Worm (Caenorhabditis elegans) whole organism, L3 larva: ENCODE measurements around the gene D2063.1.
A peak's percentile ranks its signal among the peaks of the same experiment; 100 is the strongest.

Experiments used
- R02D3.7 ChIP-seq: fragments of 150-350 bp; optimal IDR thresholded peaks from 2 replicates; lab custom pipeline; 2014; ENCODE audit warnings: missing biosample characterization, missing genetic modification characterization
- ZK546.5 ChIP-seq: sonication (generic microtip); optimal IDR thresholded peaks from 2 replicates; lab custom pipeline; 2017; ENCODE audit warnings: missing biosample characterization, missing genetic modification characterization
- aly-2 ChIP-seq: fragments of 150-350 bp; optimal IDR thresholded peaks from 2 replicates; lab custom pipeline; 2014; ENCODE audit warnings: missing biosample characterization, missing genetic modification characterization
- ama-1 ChIP-seq: fragments of 150-350 bp; optimal IDR thresholded peaks from 2 replicates; lab custom pipeline; 2018
- ceh-16 ChIP-seq: sonication (generic microtip); optimal IDR thresholded peaks from 2 replicates; lab custom pipeline; 2017; ENCODE audit warnings: missing biosample characterization, missing genetic modification characterization
- ceh-28 ChIP-seq: fragments of 150-350 bp; optimal IDR thresholded peaks from 2 replicates; lab custom pipeline; 2014; ENCODE audit warnings: missing biosample characterization, missing genetic modification reagents, missing genetic modification characterization
- ceh-9 ChIP-seq: sonication (generic microtip); optimal IDR thresholded peaks from 2 replicates; lab custom pipeline; 2018; ENCODE audit warnings: missing biosample characterization, missing genetic modification characterization
- daf-12 ChIP-seq: fragments of 150-350 bp; optimal IDR thresholded peaks from 2 replicates; lab custom pipeline; 2014; ENCODE audit warnings: missing biosample characterization, missing genetic modification reagents, missing genetic modification characterization
- egl-27 ChIP-seq: sonication (generic microtip); optimal IDR thresholded peaks from 4 replicates; lab custom pipeline; 2017; ENCODE audit warnings: missing biosample characterization, missing genetic modification reagents, missing genetic modification characterization
- elt-1 ChIP-seq: fragments of 150-350 bp; optimal IDR thresholded peaks from 2 replicates; lab custom pipeline; 2014; ENCODE audit warnings: missing biosample characterization, missing genetic modification characterization
- elt-2 ChIP-seq: sonication (generic microtip); optimal IDR thresholded peaks from 2 replicates; lab custom pipeline; 2016; ENCODE audit warnings: missing genetic modification reagents, mild to moderate bottlenecking, missing genetic modification characterization, missing compliant biosample characterization
- elt-3 ChIP-seq, 3 experiments: fragments of 150-350 bp in 1 of 3; sonication (generic microtip) in 2 of 3; optimal IDR thresholded peaks; 2 replicates in 2 of 3; 4 replicates in 1 of 3; lab custom pipeline; 2014 to 2017; ENCODE audit warnings: missing biosample characterization in 3 of 3, missing genetic modification characterization in 3 of 3
- eor-1 ChIP-seq, 2 experiments: fragments of 150-350 bp; optimal IDR thresholded peaks; 2 replicates each; lab custom pipeline; 2014 to 2018; ENCODE audit warnings: missing biosample characterization in 2 of 2, missing genetic modification characterization in 2 of 2
- fkh-10 ChIP-seq: sonication (generic microtip); optimal IDR thresholded peaks from 2 replicates; lab custom pipeline; 2017; ENCODE audit warnings: missing biosample characterization, missing genetic modification reagents, missing genetic modification characterization
- fkh-2 ChIP-seq: fragments of 150-350 bp; optimal IDR thresholded peaks from 2 replicates; lab custom pipeline; 2014; ENCODE audit warnings: missing biosample characterization, missing genetic modification reagents, missing genetic modification characterization
- fos-1 ChIP-seq: fragments of 150-350 bp; optimal IDR thresholded peaks from 2 replicates; lab custom pipeline; 2014; ENCODE audit warnings: missing biosample characterization, missing genetic modification characterization
- hmg-11 ChIP-seq: sonication (generic microtip); optimal IDR thresholded peaks from 2 replicates; lab custom pipeline; 2016; ENCODE audit warnings: missing genetic modification characterization, missing compliant biosample characterization
- jun-1 ChIP-seq: fragments of 150-350 bp; optimal IDR thresholded peaks from 2 replicates; lab custom pipeline; 2014; ENCODE audit warnings: missing biosample characterization, missing genetic modification reagents, missing genetic modification characterization
- lin-15B ChIP-seq: fragments of 150-350 bp; optimal IDR thresholded peaks from 2 replicates; lab custom pipeline; 2014; ENCODE audit warnings: missing biosample characterization, missing genetic modification characterization
- lin-39 ChIP-seq: fragments of 150-350 bp; optimal IDR thresholded peaks from 2 replicates; lab custom pipeline; 2018; ENCODE audit warnings: missing biosample characterization, missing genetic modification reagents, missing genetic modification characterization
- mdl-1 ChIP-seq: fragments of 150-350 bp; optimal IDR thresholded peaks from 2 replicates; lab custom pipeline; 2014; ENCODE audit warnings: missing biosample characterization, missing genetic modification characterization
- mml-1 ChIP-seq: fragments of 150-350 bp; sonication (generic microtip); optimal IDR thresholded peaks from 3 replicates; lab custom pipeline; 2014; ENCODE audit warnings: missing biosample characterization, missing genetic modification characterization
- nfya-1 ChIP-seq: sonication (generic microtip); optimal IDR thresholded peaks from 2 replicates; lab custom pipeline; 2017; ENCODE audit warnings: missing genetic modification characterization, mild to moderate bottlenecking, missing compliant biosample characterization, antibody characterized with exemption, moderate library complexity; ENCODE audit not compliant: insufficient read depth
- nhr-11 ChIP-seq: fragments of 150-350 bp; optimal IDR thresholded peaks from 2 replicates; lab custom pipeline; 2014; ENCODE audit warnings: missing biosample characterization, missing genetic modification characterization
- nhr-12 ChIP-seq: fragments of 150-350 bp; optimal IDR thresholded peaks from 2 replicates; lab custom pipeline; 2014; ENCODE audit warnings: missing biosample characterization, missing genetic modification characterization
- nhr-23 ChIP-seq: fragments of 150-350 bp; optimal IDR thresholded peaks from 2 replicates; lab custom pipeline; 2014; ENCODE audit warnings: missing biosample characterization, missing genetic modification reagents, missing genetic modification characterization
- nhr-237 ChIP-seq: fragments of 150-350 bp; optimal IDR thresholded peaks from 2 replicates; lab custom pipeline; 2014; ENCODE audit warnings: missing biosample characterization, missing genetic modification characterization
- nhr-25 ChIP-seq: sonication (generic microtip); optimal IDR thresholded peaks from 2 replicates; lab custom pipeline; 2017; ENCODE audit warnings: missing biosample characterization, missing genetic modification characterization
- nhr-28 ChIP-seq: fragments of 150-350 bp; optimal IDR thresholded peaks from 2 replicates; lab custom pipeline; 2014; ENCODE audit warnings: missing biosample characterization, missing genetic modification characterization
- nhr-43 ChIP-seq: sonication (generic microtip); optimal IDR thresholded peaks from 2 replicates; lab custom pipeline; 2016; ENCODE audit warnings: mild to moderate bottlenecking, missing genetic modification characterization, missing compliant biosample characterization; ENCODE audit not compliant: poor library complexity, severe bottlenecking
- nhr-67 ChIP-seq: fragments of 150-350 bp; optimal IDR thresholded peaks from 2 replicates; lab custom pipeline; 2014; ENCODE audit warnings: missing biosample characterization, missing genetic modification characterization
- nhr-77 ChIP-seq: fragments of 150-350 bp; optimal IDR thresholded peaks from 2 replicates; lab custom pipeline; 2014; ENCODE audit warnings: missing biosample characterization, missing genetic modification characterization
- pha-4 ChIP-seq: fragments of 150-350 bp; optimal IDR thresholded peaks from 2 replicates; lab custom pipeline; 2014; ENCODE audit warnings: missing biosample characterization, missing genetic modification reagents, missing genetic modification characterization
- pqm-1 ChIP-seq: fragments of 150-350 bp; optimal IDR thresholded peaks from 2 replicates; lab custom pipeline; 2017; ENCODE audit warnings: missing biosample characterization, missing genetic modification characterization, inconsistent platforms
- sea-2 ChIP-seq: fragments of 150-350 bp; sonication (generic microtip); optimal IDR thresholded peaks from 4 replicates; lab custom pipeline; 2014; ENCODE audit warnings: missing biosample characterization, missing genetic modification reagents, missing genetic modification characterization
- skn-1 ChIP-seq: fragments of 150-350 bp; optimal IDR thresholded peaks from 2 replicates; lab custom pipeline; 2014; ENCODE audit warnings: missing biosample characterization, missing genetic modification characterization
- snpc-4 ChIP-seq: fragments of 150-350 bp; optimal IDR thresholded peaks from 2 replicates; lab custom pipeline; 2014; ENCODE audit warnings: missing biosample characterization, missing genetic modification characterization
- tbx-2 ChIP-seq: sonication (generic microtip); optimal IDR thresholded peaks from 2 replicates; lab custom pipeline; 2016; ENCODE audit warnings: mild to moderate bottlenecking, missing genetic modification characterization, missing compliant biosample characterization
- unc-39 ChIP-seq: sonication (generic microtip); optimal IDR thresholded peaks from 4 replicates; lab custom pipeline; 2017; ENCODE audit warnings: missing biosample characterization, missing genetic modification characterization
- zag-1 ChIP-seq: fragments of 150-350 bp; optimal IDR thresholded peaks from 2 replicates; lab custom pipeline; 2014; ENCODE audit warnings: missing biosample characterization, missing genetic modification characterization
- ztf-11 ChIP-seq: fragments of 150-350 bp; optimal IDR thresholded peaks from 2 replicates; lab custom pipeline; 2014; ENCODE audit warnings: missing biosample characterization, missing genetic modification characterization
- ztf-4 ChIP-seq: fragments of 150-350 bp; optimal IDR thresholded peaks from 2 replicates; lab custom pipeline; 2014; ENCODE audit warnings: missing biosample characterization, missing genetic modification characterization

Gene D2063.1

ce11 chrV:4341208-4341607 is 14.3 kb downstream of the D2063.1 start, which contains the start of gene glrx-3:
glrx-3 (minus strand) TSS chrV:4341308.
- TF ChIP-seq nhr-23 (tag; lab: Kevin White, UChicago) (no peak), tbx-2 (tag; lab: Kevin White, UChicago) (no peak), skn-1 (no peak), nhr-25 (no peak), sea-2 (GFP tag; lab: Kevin White, UChicago) (no peak), ztf-4 (tag; lab: Kevin White, UChicago) (no peak), nhr-67 (tag; lab: Kevin White, UChicago) (no peak), fos-1 (tag; lab: Kevin White, UChicago) (no peak)
- TF ChIP-seq, all 47 proteins: peak for 0

- TF ChIP-seq pha-4 (tag; lab: Kevin White, UChicago) (peak; percentile 27), nhr-11 (tag; lab: Kevin White, UChicago) (no peak)
Observed at ce11 chrV:4341736-4342135, 14.8 kb downstream of the D2063.1 start.

- TF ChIP-seq nhr-43 (tag; lab: Kevin White, UChicago) = peak; percentile 19
- no peak for TF ChIP-seq elt-1
- no peak for TF ChIP-seq skn-1
- TF ChIP-seq jun-1 (tag; lab: Kevin White, UChicago) = no peak
- no peak for TF ChIP-seq ztf-11 (tag; lab: Kevin White, UChicago)
- TF ChIP-seq ztf-4 (tag; lab: Kevin White, UChicago) = no peak
- no peak for TF ChIP-seq nhr-23 (tag; lab: Kevin White, UChicago)
- no peak for TF ChIP-seq eor-1 (tag; optimal IDR thresholded peaks at IDR 0.05; lab: Kevin White, UChicago)
Observed at ce11 chrV:4345714-4346113, 18.8 kb downstream of the D2063.1 start, which contains the start of gene figl-1. figl-1 (minus strand) TSS chrV:4345999.

ce11 chrV:4346325-4346724 is 19.4 kb downstream of the D2063.1 start, which contains the start of gene hpo-18:
hpo-18 (minus strand) TSS chrV:4346425.
- TF ChIP-seq ceh-16 (tag; lab: Kevin White, UChicago) = no peak
- no peak for TF ChIP-seq fkh-10
- TF ChIP-seq unc-39 (tag; lab: Kevin White, UChicago) = no peak
- no peak for TF ChIP-seq nfya-1 (tag; lab: Kevin White, UChicago)
- no peak for TF ChIP-seq nhr-67 (tag; lab: Kevin White, UChicago)
- TF ChIP-seq ama-1 (lab: Kevin White, UChicago) = no peak
- TF ChIP-seq nhr-77 (tag; lab: Kevin White, UChicago) = no peak
- no peak for TF ChIP-seq mdl-1 (tag; lab: Kevin White, UChicago)
- no peak for TF ChIP-seq fkh-2 (tag; lab: Kevin White, UChicago)
- no peak for TF ChIP-seq fos-1 (tag; lab: Kevin White, UChicago)
- TF ChIP-seq daf-12 = no peak
- no peak for TF ChIP-seq elt-3 (tag; optimal IDR thresholded peaks at IDR 0.05; lab: Kevin White, UChicago)

ce11 chrV:4346799-4347198 is 19.9 kb downstream of the D2063.1 start, which contains the start of gene mcm-7:
mcm-7 (plus strand) TSS chrV:4347166.
- TF ChIP-seq fkh-2 (tag; lab: Kevin White, UChicago) (no peak), lin-15B (tag; lab: Kevin White, UChicago) (peak; percentile 75), mdl-1 (tag; lab: Kevin White, UChicago) (no peak), unc-39 (tag; lab: Kevin White, UChicago) (no peak), elt-2 (tag; lab: Kevin White, UChicago) (peak; percentile 35), R02D3.7 (tag; lab: Kevin White, UChicago) (no peak), fkh-10 (no peak), nhr-237 (tag; lab: Kevin White, UChicago) (no peak), nhr-12 (tag; lab: Kevin White, UChicago) (no peak), ztf-11 (tag; lab: Kevin White, UChicago) (no peak), aly-2 (tag; lab: Kevin White, UChicago) (no peak), pqm-1 (tag; lab: Kevin White, UChicago) (peak; percentile 21), eor-1 (tag; optimal IDR thresholded peaks at IDR 0.05; lab: Kevin White, UChicago) (no peak), ceh-9 (tag; lab: Kevin White, UChicago) (no peak), nhr-67 (tag; lab: Kevin White, UChicago) (no peak), mml-1 (tag; lab: Kevin White, UChicago) (no peak), nhr-28 (tag; lab: Kevin White, UChicago) (no peak), nfya-1 (tag; lab: Kevin White, UChicago) (peak; percentile 78), egl-27 (tag; lab: Kevin White, UChicago) (no peak), zag-1 (tag; lab: Kevin White, UChicago) (no peak), hmg-11 (tag; lab: Kevin White, UChicago) (peak; percentile 74), jun-1 (tag; lab: Kevin White, UChicago) (no peak), nhr-77 (tag; lab: Kevin White, UChicago) (no peak), ZK546.5 (tag; lab: Kevin White, UChicago) (no peak), ceh-28 (tag; lab: Kevin White, UChicago) (no peak), skn-1 (no peak), lin-39 (tag; lab: Kevin White, UChicago) (peak; percentile 27), snpc-4 (tag; lab: Kevin White, UChicago) (peak; percentile 1), nhr-25 (peak; percentile 68), nhr-23 (tag; lab: Kevin White, UChicago) (peak; percentile 42), ama-1 (lab: Kevin White, UChicago) (peak; percentile 32), nhr-11 (tag; lab: Kevin White, UChicago) (no peak)
